Worm (Caenorhabditis elegans): ENCODE measurements around the gene lpd-9.

ce11 chrV:10532725-10533124 is 46.4 kb upstream of the lpd-9 start, which contains the start of gene txt-10:
- TF ChIP-seq dao-5 (tag; optimal IDR thresholded peaks at IDR 0.05) (no peak), him-1 (tag; optimal IDR thresholded peaks at IDR 0.05) (no peak)

Data from whole organism, L4/young adult.